Worm (Caenorhabditis elegans): Measurements from ENCODE around the gene otpl-6.

DNA sequence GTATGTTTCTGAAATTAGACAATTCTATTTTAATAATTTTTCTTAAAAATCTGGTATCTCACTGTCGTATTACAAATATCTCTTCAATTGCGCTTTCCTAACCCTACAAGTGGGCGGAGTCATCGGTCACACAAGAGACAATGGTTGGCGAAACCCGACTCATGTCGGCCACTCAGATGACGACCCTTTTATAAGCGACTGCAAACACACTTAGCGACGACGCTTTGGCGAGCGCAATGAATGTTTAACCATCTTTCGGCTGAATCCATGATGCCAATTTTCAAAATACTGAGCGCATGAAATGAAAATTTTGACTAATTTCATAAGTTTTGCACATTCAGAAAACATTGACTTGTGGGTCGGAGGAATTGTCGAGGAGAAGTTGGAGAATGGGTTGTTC, 25.5 kb upstream of the otpl-6 start:
- TF ChIP-seq sptf-1 (tag; optimal IDR thresholded peaks at IDR 0.05) (peak; percentile 99), elt-3 (tag; optimal IDR thresholded peaks at IDR 0.05) (peak; percentile 92), lin-32 (GFP tag; optimal IDR thresholded peaks at IDR 0.05) (peak; percentile 99), cnd-1 (tag; optimal IDR thresholded peaks at IDR 0.05) (peak; percentile 99)

Data from whole organism, mixed stage, embryonic.